Worm (Caenorhabditis elegans) whole organism, midembryonic: ENCODE results near the gene lgc-34.
"Not testable (repeated sequence)": the region's sequence is repeated elsewhere in the genome, so short reads cannot be mapped to it uniquely, and the experiment has no call there.

Experiments used
- T22C8.4 ChIP-seq: fragments of 200-800 bp; sonication (Bioruptor generic); IDR thresholded peaks from 2 replicates; pipeline ENCODE4 v1.3.6; 2022; ENCODE audit warnings: missing genetic modification characterization, missing compliant biosample characterization
- cog-1 ChIP-seq: sonication (generic microtip); optimal IDR thresholded peaks from 2 replicates; lab custom pipeline; 2016; ENCODE audit warnings: missing genetic modification characterization, missing compliant biosample characterization
- flt-1 ChIP-seq: fragments of 200-800 bp; sonication (Bioruptor generic); IDR thresholded peaks from 2 replicates; pipeline ENCODE4 v1.3.6; 2022; ENCODE audit warnings: missing genetic modification characterization, missing compliant biosample characterization
- klf-2 ChIP-seq: fragments of 200-800 bp; sonication (Bioruptor generic); conservative IDR thresholded peaks from 2 replicates; pipeline ENCODE4 v1.3.6; 2022; ENCODE audit warnings: missing genetic modification reagents, missing genetic modification characterization, missing compliant biosample characterization
- med-1 ChIP-seq: sonication (generic microtip); optimal IDR thresholded peaks from 2 replicates; lab custom pipeline; 2017; ENCODE audit warnings: missing genetic modification characterization, mild to moderate bottlenecking, missing compliant biosample characterization, antibody characterized with exemption, missing genetic modification reagents; ENCODE audit not compliant: insufficient read depth
- ref-1 ChIP-seq: fragments of 200-800 bp; sonication (Bioruptor generic); conservative IDR thresholded peaks from 2 replicates; pipeline ENCODE4 v1.3.6; 2022; ENCODE audit warnings: missing genetic modification reagents, missing genetic modification characterization, missing compliant biosample characterization
- tab-1 ChIP-seq: fragments of 200-800 bp; sonication (Bioruptor generic); IDR thresholded peaks from 2 replicates; pipeline ENCODE4 v1.3.6; 2022; ENCODE audit warnings: missing genetic modification characterization, missing compliant biosample characterization
- ztf-23 ChIP-seq: fragments of 200-800 bp; sonication (Bioruptor generic); IDR thresholded peaks from 2 replicates; pipeline ENCODE4 v1.3.6; 2022; ENCODE audit warnings: missing genetic modification reagents, missing genetic modification characterization, missing compliant biosample characterization
- ztf-29 ChIP-seq: fragments of 200-800 bp; sonication (Bioruptor generic); IDR thresholded peaks from 2 replicates; pipeline ENCODE4 v1.3.6; 2022; ENCODE audit warnings: missing genetic modification reagents, missing genetic modification characterization, missing compliant biosample characterization

lgc-34 gene

ce11 chrII:515765-516164 is 10.6 kb upstream of the lgc-34 start, which contains the start of gene mab-9:
Gene mab-9, plus strand, starts transcription at chrII:516024.
- TF ChIP-seq ztf-23 (GFP tag; lab: Robert Waterston, UW) (no peak), ref-1 (GFP tag; lab: Robert Waterston, UW) (no peak), T22C8.4 (no peak), med-1 (GFP tag; lab: Kevin White, UChicago) (no peak), flt-1 (GFP tag; lab: Robert Waterston, UW) (no peak), klf-2 (no peak), cog-1 (tag; lab: Kevin White, UChicago) (no peak), tab-1 (GFP tag; lab: Robert Waterston, UW) (no peak), ztf-29 (no peak)

- TF ChIP-seq ref-1 (GFP tag; lab: Robert Waterston, UW) (no peak), klf-2 (no peak), cog-1 (tag; lab: Kevin White, UChicago) (no peak), tab-1 (GFP tag; lab: Robert Waterston, UW) (no peak), flt-1 (GFP tag; lab: Robert Waterston, UW) (no peak), med-1 (GFP tag; lab: Kevin White, UChicago) (no peak), ztf-29 (no peak), ztf-23 (GFP tag; lab: Robert Waterston, UW) (no peak), T22C8.4 (no peak)
Observed at ce11 chrII:521720-522119, 4.7 kb upstream of the lgc-34 start.

ce11 chrII:522302-522701 is 4.1 kb upstream of the lgc-34 start, which contains the start of gene slc-36.2:
Gene slc-36.2, plus strand, starts transcription at chrII:522602.
- TF ChIP-seq T22C8.4 (no peak), ztf-29 (no peak), med-1 (GFP tag; lab: Kevin White, UChicago) (no peak), ztf-23 (GFP tag; lab: Robert Waterston, UW) (no peak), tab-1 (GFP tag; lab: Robert Waterston, UW) (no peak), ref-1 (GFP tag; lab: Robert Waterston, UW) (no peak), cog-1 (tag; lab: Kevin White, UChicago) (no peak), flt-1 (GFP tag; lab: Robert Waterston, UW) (no peak), klf-2 (no peak)

ce11 chrII:535226-535625 is 8.9 kb downstream of the lgc-34 start, which contains the start of gene T27A1.3:
Gene T27A1.3, plus strand, starts transcription at chrII:535526.
- not testable (repeated sequence) for TF ChIP-seq med-1 (GFP tag; lab: Kevin White, UChicago); flt-1 (GFP tag; lab: Robert Waterston, UW); ref-1 (GFP tag; lab: Robert Waterston, UW)

ce11 chrII:536775-537174 is 10.4 kb downstream of the lgc-34 start, which contains the start of gene T27A1.2:
Gene T27A1.2, minus strand, starts transcription at chrII:536875.
- TF ChIP-seq med-1 (GFP tag; lab: Kevin White, UChicago) (no peak), ref-1 (GFP tag; lab: Robert Waterston, UW) (no peak), tab-1 (GFP tag; lab: Robert Waterston, UW) (no peak), ztf-29 (no peak), cog-1 (tag; lab: Kevin White, UChicago) (no peak), ztf-23 (GFP tag; lab: Robert Waterston, UW) (no peak), T22C8.4 (no peak), flt-1 (GFP tag; lab: Robert Waterston, UW) (no peak), klf-2 (no peak)

- TF ChIP-seq ztf-23 (GFP tag; lab: Robert Waterston, UW) (no peak), klf-2 (no peak), flt-1 (GFP tag; lab: Robert Waterston, UW) (0 out of 2 replicates have a peak, but pooled peaks have one; percentile 14), T22C8.4 (no peak), ref-1 (GFP tag; lab: Robert Waterston, UW) (no peak)
Observed at ce11 chrII:542416-542815, 16.0 kb downstream of the lgc-34 start.

ce11 chrII:546405-546804 is 20.0 kb downstream of the lgc-34 start, which contains the start of gene mlt-10:
Gene mlt-10, plus strand, starts transcription at chrII:546705.
- TF ChIP-seq cog-1 (tag; lab: Kevin White, UChicago) (no peak), ztf-29 (no peak), klf-2 (no peak), tab-1 (GFP tag; lab: Robert Waterston, UW) (no peak), ztf-23 (GFP tag; lab: Robert Waterston, UW) (no peak), T22C8.4 (no peak), med-1 (GFP tag; lab: Kevin White, UChicago) (no peak), ref-1 (GFP tag; lab: Robert Waterston, UW) (no peak), flt-1 (GFP tag; lab: Robert Waterston, UW) (no peak)

- TF ChIP-seq klf-2 (no peak), ztf-23 (GFP tag; lab: Robert Waterston, UW) (no peak), flt-1 (GFP tag; lab: Robert Waterston, UW) (no peak), cog-1 (tag; lab: Kevin White, UChicago) (no peak), ref-1 (GFP tag; lab: Robert Waterston, UW) (no peak), T22C8.4 (no peak), tab-1 (GFP tag; lab: Robert Waterston, UW) (no peak), med-1 (GFP tag; lab: Kevin White, UChicago) (no peak), ztf-29 (no peak)
Observed at ce11 chrII:549501-549900, 23.1 kb downstream of the lgc-34 start.

- TF ChIP-seq ref-1 (GFP tag; lab: Robert Waterston, UW) (no peak), T22C8.4 (no peak), klf-2 (no peak), tab-1 (GFP tag; lab: Robert Waterston, UW) (no peak), flt-1 (GFP tag; lab: Robert Waterston, UW) (no peak)
Observed at ce11 chrII:551245-551904, 25.0 kb downstream of the lgc-34 start, which contains the start of gene lips-7. Gene lips-7, plus strand, starts transcription at chrII:551854.
